Fruit fly (Drosophila melanogaster) S2 (cell line): ENCODE measurements around the gene bond.

Source experiments
- CG8478 ChIP-seq: fragments of >200 bp; optimal IDR thresholded peaks from 2 replicates; lab custom pipeline; 2018
- CTCF ChIP-seq, 2 experiments: fragments of >200 bp; optimal IDR thresholded peaks; 2 replicates each; lab custom pipeline; 2018

DNA sequence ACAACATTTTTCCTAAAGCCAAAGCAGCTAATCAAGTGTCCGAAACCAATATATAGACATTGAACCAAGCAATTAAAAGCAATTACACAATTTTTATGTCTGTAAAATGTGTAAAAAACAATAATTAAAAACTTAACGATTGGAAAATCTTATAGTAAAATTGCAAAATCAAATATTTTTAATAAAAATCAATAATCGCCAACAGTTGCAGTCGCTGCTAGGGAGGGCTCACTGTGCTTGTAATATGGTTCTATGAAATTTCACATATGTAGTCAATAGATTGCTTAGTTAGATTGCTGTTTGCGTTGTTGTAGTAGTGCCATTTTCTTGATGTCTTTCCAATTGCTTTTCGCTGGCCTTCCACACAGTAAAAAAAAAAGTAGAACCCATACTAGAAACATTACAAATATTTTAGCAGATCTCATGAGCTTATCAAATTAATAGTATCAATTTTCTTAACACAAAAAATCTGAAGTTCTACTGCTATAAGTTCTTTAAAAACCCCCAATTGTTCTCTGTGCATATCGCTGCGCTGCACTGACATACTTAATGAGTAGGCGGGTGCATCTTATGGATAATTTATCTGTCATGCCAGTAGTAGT is 25.7 kb downstream of the bond start:
- TF ChIP-seq CG8478 (lab: Kevin White, UChicago) (no peak), CTCF (optimal IDR thresholded peaks at IDR 0.05; lab: Kevin White, UChicago) (no peak)
